Fruit fly (Drosophila melanogaster) whole organism, embryonic: ENCODE results near the gene corto.
A peak's percentile ranks its signal among the peaks of the same experiment; 100 is the strongest.

Experiments
- Ada2b ChIP-seq: fragments of 200-800 bp; sonication (Bioruptor generic); IDR thresholded peaks from 2 replicates; pipeline ENCODE4 v1.3.6; 2022; ENCODE audit warnings: missing biosample characterization, missing genetic modification characterization
- Antp ChIP-seq: fragments of 200-800 bp; sonication (Bioruptor generic); optimal IDR thresholded peaks from 3 replicates; lab custom pipeline; 2016; ENCODE audit warnings: missing biosample characterization, missing genetic modification characterization
- CG10209 ChIP-seq: fragments of 200-800 bp; sonication (Bioruptor generic); optimal IDR thresholded peaks from 3 replicates; lab custom pipeline; 2017; ENCODE audit warnings: missing biosample characterization, mild to moderate bottlenecking, missing genetic modification characterization, missing genetic modification reagents
- CG10565 ChIP-seq: fragments of 200-800 bp; sonication (Bioruptor generic); optimal IDR thresholded peaks from 3 replicates; lab custom pipeline; 2016; ENCODE audit warnings: missing biosample characterization, mild to moderate bottlenecking, missing genetic modification characterization
- CG12391 ChIP-seq: fragments of 200-800 bp; sonication (Bioruptor generic); optimal IDR thresholded peaks from 3 replicates; lab custom pipeline; 2018; ENCODE audit warnings: missing biosample characterization, mild to moderate bottlenecking, missing genetic modification characterization, moderate library complexity
- CG12769 ChIP-seq: fragments of 200-800 bp; sonication (Bioruptor generic); optimal IDR thresholded peaks from 2 replicates; lab custom pipeline; 2019; ENCODE audit warnings: missing biosample characterization, mild to moderate bottlenecking, missing genetic modification characterization, moderate library complexity
- CG12942 ChIP-seq: fragments of 200-800 bp; sonication (Bioruptor generic); optimal IDR thresholded peaks from 3 replicates; lab custom pipeline; 2016; ENCODE audit warnings: missing biosample characterization, missing genetic modification characterization
- CG14014 ChIP-seq: fragments of 200-800 bp; sonication (Bioruptor generic); IDR thresholded peaks from 2 replicates; pipeline ENCODE4 v1.3.6; 2022; ENCODE audit warnings: missing biosample characterization, missing genetic modification characterization
- CG15696 ChIP-seq: fragments of 200-800 bp; sonication (Bioruptor generic); optimal IDR thresholded peaks from 2 replicates; lab custom pipeline; 2019; ENCODE audit warnings: missing biosample characterization, mild to moderate bottlenecking, missing genetic modification characterization, moderate library complexity
- CG2678 ChIP-seq: fragments of 200-800 bp; sonication (Bioruptor generic); optimal IDR thresholded peaks from 3 replicates; lab custom pipeline; 2019; ENCODE audit warnings: missing biosample characterization, mild to moderate bottlenecking, missing genetic modification characterization, moderate library complexity
- CG2712 ChIP-seq: fragments of 200-800 bp; optimal IDR thresholded peaks from 3 replicates; lab custom pipeline; 2019; ENCODE audit warnings: missing biosample characterization, mild to moderate bottlenecking, missing genetic modification characterization, moderate library complexity
- CG32532 ChIP-seq: fragments of 200-800 bp; sonication (Bioruptor generic); IDR thresholded peaks from 2 replicates; pipeline ENCODE4 v1.3.6; 2022; ENCODE audit warnings: missing biosample characterization, missing genetic modification characterization
- CG34224 ChIP-seq: fragments of 200-800 bp; sonication (Bioruptor generic); IDR thresholded peaks from 3 replicates; pipeline ENCODE4 v1.3.6; 2022; ENCODE audit warnings: missing biosample characterization, missing genetic modification characterization; ENCODE audit not compliant: partially characterized antibody
- CG3726 ChIP-seq: fragments of 200-800 bp; sonication (Bioruptor generic); IDR thresholded peaks from 3 replicates; pipeline ENCODE4, ENCODE4 v1.3.6; 2022; ENCODE audit warnings: missing biosample characterization, missing genetic modification characterization
- CG4820 ChIP-seq: fragments of 200-800 bp; sonication (Bioruptor generic); optimal IDR thresholded peaks from 3 replicates; lab custom pipeline; 2016; ENCODE audit warnings: missing biosample characterization, missing genetic modification characterization
- CG6765 ChIP-seq: fragments of 200-800 bp; sonication (Bioruptor generic); optimal IDR thresholded peaks from 3 replicates; lab custom pipeline; 2017; ENCODE audit warnings: missing biosample characterization, mild to moderate bottlenecking, missing genetic modification characterization
- CG7556 ChIP-seq: fragments of 200-800 bp; sonication (Bioruptor generic); optimal IDR thresholded peaks from 2 replicates; lab custom pipeline; 2017; ENCODE audit warnings: missing biosample characterization, mild to moderate bottlenecking, missing genetic modification characterization
- Deaf1 ChIP-seq: fragments of 200-800 bp; optimal IDR thresholded peaks from 3 replicates; lab custom pipeline; 2019; ENCODE audit warnings: missing biosample characterization, mild to moderate bottlenecking, missing genetic modification characterization, moderate library complexity
- Dll ChIP-seq: fragments of 200-800 bp; sonication (Bioruptor generic); IDR thresholded peaks from 4 replicates; pipeline ENCODE4 v1.3.6; 2022; ENCODE audit warnings: missing biosample characterization, missing genetic modification characterization; ENCODE audit not compliant: partially characterized antibody
- Fer1 ChIP-seq: fragments of 200-800 bp; sonication (Bioruptor generic); optimal IDR thresholded peaks from 2 replicates; lab custom pipeline; 2017; ENCODE audit warnings: missing biosample characterization, mild to moderate bottlenecking, missing genetic modification characterization
- Fer2 ChIP-seq: fragments of 200-800 bp; sonication (Bioruptor generic); optimal IDR thresholded peaks from 2 replicates; lab custom pipeline; 2018; ENCODE audit warnings: missing biosample characterization, mild to moderate bottlenecking, missing genetic modification characterization, moderate library complexity
- HLH4C ChIP-seq: fragments of 200-800 bp; sonication (Bioruptor generic); IDR thresholded peaks from 3 replicates; pipeline ENCODE4 v1.3.6; 2022; ENCODE audit warnings: missing biosample characterization, missing genetic modification characterization; ENCODE audit not compliant: partially characterized antibody
- Jarid2 ChIP-seq: fragments of 200-800 bp; sonication (Bioruptor generic); optimal IDR thresholded peaks from 3 replicates; lab custom pipeline; 2017; ENCODE audit warnings: mild to moderate bottlenecking, missing biosample characterization, missing genetic modification reagents, missing genetic modification characterization
- Max ChIP-seq: fragments of 200-800 bp; sonication (Bioruptor generic); optimal IDR thresholded peaks from 2 replicates; lab custom pipeline; 2016; ENCODE audit warnings: missing biosample characterization, mild to moderate bottlenecking, missing genetic modification characterization
- Mes4 ChIP-seq: fragments of 200-800 bp; sonication (Bioruptor generic); optimal IDR thresholded peaks from 2 replicates; lab custom pipeline; 2016; ENCODE audit warnings: missing biosample characterization, missing genetic modification characterization
- NC2α ChIP-seq: fragments of 200-800 bp; sonication (Bioruptor generic); optimal IDR thresholded peaks from 2 replicates; lab custom pipeline; 2016; ENCODE audit warnings: missing biosample characterization, missing genetic modification characterization
- Stat92E ChIP-seq, 3 experiments: fragments of >200 bp in 2 of 3; fragments of 200-800 bp in 1 of 3; sonication (Bioruptor generic) in 1 of 3; optimal IDR thresholded peaks; 2 replicates each; lab custom pipeline; 2017 to 2019; ENCODE audit warnings: missing biosample characterization in 3 of 3, missing genetic modification characterization in 3 of 3, mild to moderate bottlenecking in 1 of 3, moderate library complexity in 1 of 3
- Usf ChIP-seq: fragments of 200-800 bp; sonication (Bioruptor generic); optimal IDR thresholded peaks from 2 replicates; lab custom pipeline; 2017; ENCODE audit warnings: missing genotype, missing biosample characterization, missing genetic modification characterization
- YL-1 ChIP-seq: fragments of 200-800 bp; sonication (Bioruptor generic); optimal IDR thresholded peaks from 3 replicates; lab custom pipeline; 2017; ENCODE audit warnings: missing biosample characterization, mild to moderate bottlenecking, missing genetic modification characterization
- ab ChIP-seq: fragments of 200-800 bp; sonication (Bioruptor generic); optimal IDR thresholded peaks from 2 replicates; lab custom pipeline; 2016; ENCODE audit warnings: missing biosample characterization, missing genetic modification characterization
- az2 ChIP-seq: fragments of 200-800 bp; sonication (Bioruptor generic); optimal IDR thresholded peaks from 3 replicates; lab custom pipeline; 2016; ENCODE audit warnings: missing biosample characterization, missing genetic modification characterization
- bab2 ChIP-seq: fragments of 200-800 bp; sonication (Bioruptor generic); optimal IDR thresholded peaks from 2 replicates; lab custom pipeline; 2016; ENCODE audit warnings: missing biosample characterization, missing genetic modification characterization
- dan ChIP-seq: fragments of 200-800 bp; sonication (Bioruptor generic); IDR thresholded peaks from 2 replicates; pipeline ENCODE4 v1.3.6; 2022; ENCODE audit warnings: missing biosample characterization, missing genetic modification characterization
- dimm ChIP-seq: fragments of 200-800 bp; sonication (Bioruptor generic); IDR thresholded peaks from 2 replicates; pipeline ENCODE4 v1.3.6; 2022; ENCODE audit warnings: missing biosample characterization, missing genetic modification characterization
- fu2 ChIP-seq: fragments of 200-800 bp; sonication (Bioruptor generic); optimal IDR thresholded peaks from 2 replicates; lab custom pipeline; 2016; ENCODE audit warnings: missing biosample characterization, missing genetic modification characterization
- hb ChIP-seq: fragments of 200-800 bp; sonication (Bioruptor generic); IDR thresholded peaks from 3 replicates; pipeline ENCODE4 v1.3.6; 2022; ENCODE audit warnings: missing biosample characterization, missing genetic modification characterization; ENCODE audit not compliant: partially characterized antibody
- her ChIP-seq: fragments of 200-800 bp; sonication (Bioruptor generic); optimal IDR thresholded peaks from 2 replicates; lab custom pipeline; 2016; ENCODE audit warnings: missing biosample characterization, missing genetic modification characterization
- inv ChIP-seq: fragments of 200-800 bp; sonication (Bioruptor generic); IDR thresholded peaks from 2 replicates; pipeline ENCODE4 v1.3.6; 2022; ENCODE audit warnings: missing biosample characterization, missing genetic modification characterization; ENCODE audit not compliant: partially characterized antibody
- lab ChIP-seq: fragments of 200-800 bp; sonication (Bioruptor generic); optimal IDR thresholded peaks from 3 replicates; lab custom pipeline; 2017; ENCODE audit warnings: missing biosample characterization, missing genetic modification characterization, mild to moderate bottlenecking, moderate library complexity, missing genetic modification reagents
- lola ChIP-seq, 3 experiments: fragments of >200 bp in 2 of 3; fragments of 200-800 bp in 1 of 3; sonication (Bioruptor generic) in 1 of 3; optimal IDR thresholded peaks; 2 replicates each; lab custom pipeline; 2017 to 2019; ENCODE audit warnings: missing biosample characterization in 3 of 3, missing genetic modification characterization in 3 of 3, mild to moderate bottlenecking in 1 of 3, moderate library complexity in 1 of 3
- pum ChIP-seq: fragments of 200-800 bp; sonication (Bioruptor generic); optimal IDR thresholded peaks from 2 replicates; lab custom pipeline; 2016; ENCODE audit warnings: missing biosample characterization, missing genetic modification characterization
- ro ChIP-seq: fragments of 200-800 bp; sonication (Bioruptor generic); IDR thresholded peaks from 2 replicates; pipeline ENCODE4 v1.3.6; 2022; ENCODE audit warnings: missing biosample characterization, missing genetic modification characterization
- scrt ChIP-seq: fragments of 200-800 bp; sonication (Bioruptor generic); optimal IDR thresholded peaks from 2 replicates; lab custom pipeline; 2018; ENCODE audit warnings: missing biosample characterization, mild to moderate bottlenecking, missing genetic modification characterization, moderate library complexity
- sisA ChIP-seq: fragments of 200-800 bp; sonication (Bioruptor generic); IDR thresholded peaks from 2 replicates; pipeline ENCODE4 v1.3.6; 2022; ENCODE audit warnings: missing biosample characterization, missing genetic modification characterization
- sug ChIP-seq: fragments of 200-800 bp; optimal IDR thresholded peaks from 2 replicates; lab custom pipeline; 2019; ENCODE audit warnings: missing biosample characterization, mild to moderate bottlenecking, missing genetic modification characterization, moderate library complexity
- trem ChIP-seq: fragments of 200-800 bp; optimal IDR thresholded peaks from 3 replicates; lab custom pipeline; 2019; ENCODE audit warnings: missing biosample characterization, mild to moderate bottlenecking, missing genetic modification characterization, moderate library complexity
- zen2 ChIP-seq: fragments of 200-800 bp; sonication (Bioruptor generic); IDR thresholded peaks from 3 replicates; pipeline ENCODE4 v1.3.6; 2022; ENCODE audit warnings: missing biosample characterization, missing genetic modification characterization; ENCODE audit not compliant: partially characterized antibody
- zfh2 ChIP-seq: fragments of 200-800 bp; sonication (Bioruptor generic); optimal IDR thresholded peaks from 2 replicates; lab custom pipeline; 2016; ENCODE audit warnings: missing biosample characterization, missing genetic modification characterization

corto gene

dm6 chr3R:5112814-5113486 is 26.1 kb upstream of the corto start (continued):
- no peak for TF ChIP-seq CG34224 (GFP tag; lab: Robert Waterston, UW)
- TF ChIP-seq Antp (GFP tag; lab: Kevin White, UChicago) = peak; percentile 98
- TF ChIP-seq ro (GFP tag; lab: Robert Waterston, UW) = peak; percentile 90
- TF ChIP-seq zen2 (GFP tag; lab: Robert Waterston, UW) = no peak
- TF ChIP-seq Deaf1 (tag; lab: Kevin White, UChicago) = peak; percentile 72
- TF ChIP-seq bab2 = peak; percentile 98
- TF ChIP-seq Fer1 (GFP tag; lab: Kevin White, UChicago) = peak; percentile 77
- TF ChIP-seq YL-1 (GFP tag; lab: Kevin White, UChicago) = peak; percentile 85
- peak; percentile 92 for TF ChIP-seq her (GFP tag; lab: Kevin White, UChicago)
- TF ChIP-seq CG12769 (tag; lab: Kevin White, UChicago) = peak; percentile 93
- TF ChIP-seq CG3726 (GFP tag; lab: Robert Waterston, UW) = peak; percentile 90; the same call in 2 of the 3 replicates
- no peak for TF ChIP-seq zfh2 (GFP tag; lab: Kevin White, UChicago)
- TF ChIP-seq sug = peak; percentile 29
- TF ChIP-seq CG2712 (tag; lab: Kevin White, UChicago) = peak; percentile 99
- peak; percentile 90 for TF ChIP-seq lab
- TF ChIP-seq CG12942 (GFP tag; lab: Kevin White, UChicago) = peak; percentile 96
- peak; percentile 98 for TF ChIP-seq CG15696 (tag; lab: Kevin White, UChicago)
- peak; percentile 75 for TF ChIP-seq scrt (GFP tag; lab: Kevin White, UChicago)
- peak in 1 of 3 experiments; percentile 99 for TF ChIP-seq lola (GFP tag; optimal IDR thresholded peaks at IDR 0.05; lab: Kevin White, UChicago)
- TF ChIP-seq HLH4C (GFP tag; lab: Robert Waterston, UW) = no peak
- no peak for TF ChIP-seq inv (GFP tag; lab: Robert Waterston, UW)
- peak; percentile 97 for TF ChIP-seq NC2α (GFP tag; lab: Kevin White, UChicago)
- peak; percentile 77 for TF ChIP-seq CG14014 (GFP tag; lab: Robert Waterston, UW)
- no peak for TF ChIP-seq Fer2 (tag; lab: Kevin White, UChicago)
- TF ChIP-seq fu2 (GFP tag; lab: Kevin White, UChicago) = peak; percentile 86
- TF ChIP-seq sisA (GFP tag; lab: Robert Waterston, UW) = peak; percentile 96
- TF ChIP-seq CG10209 (GFP tag; lab: Kevin White, UChicago) = peak; percentile 97
- TF ChIP-seq trem (tag; lab: Kevin White, UChicago) = peak; percentile 97
- TF ChIP-seq Max (GFP tag; lab: Kevin White, UChicago) = peak; percentile 94
- TF ChIP-seq CG7556 (GFP tag; lab: Kevin White, UChicago) = peak; percentile 97
- peak; percentile 97 for TF ChIP-seq CG4820 (GFP tag; lab: Kevin White, UChicago)
- TF ChIP-seq ab = peak; percentile 81
- peak; percentile 58; the same call in 1 of the 2 replicates for TF ChIP-seq CG32532 (GFP tag; lab: Robert Waterston, UW)
- peak; percentile 96 for TF ChIP-seq dan
- peak; percentile 94 for TF ChIP-seq Usf (GFP tag; lab: Kevin White, UChicago)
- TF ChIP-seq Stat92E (GFP tag; optimal IDR thresholded peaks at IDR 0.05; lab: Kevin White, UChicago) = peak in 1 of 3 experiments; percentile 98
- TF ChIP-seq az2 (GFP tag; lab: Kevin White, UChicago) = peak; percentile 99
- TF ChIP-seq CG10565 (GFP tag; lab: Kevin White, UChicago) = peak; percentile 93
- peak; percentile 95 for TF ChIP-seq CG2678
- peak; percentile 89 for TF ChIP-seq dimm (GFP tag; lab: Robert Waterston, UW)
- TF ChIP-seq hb (GFP tag; lab: Robert Waterston, UW) = no peak
- TF ChIP-seq pum (GFP tag; lab: Kevin White, UChicago) = peak; percentile 98
- peak; percentile 74 for TF ChIP-seq Ada2b (GFP tag; lab: Robert Waterston, UW)
- TF ChIP-seq CG6765 (GFP tag; lab: Kevin White, UChicago) = peak; percentile 13
- TF ChIP-seq Mes4 = peak; percentile 98
- no peak for TF ChIP-seq Dll (GFP tag; lab: Robert Waterston, UW)
- TF ChIP-seq Jarid2 (GFP tag; lab: Kevin White, UChicago) = peak; percentile 81
- TF ChIP-seq CG12391 = peak; percentile 99
